Fruit fly (Drosophila melanogaster): ENCODE measurements around the gene CRIF.

CRIF gene

DNA sequence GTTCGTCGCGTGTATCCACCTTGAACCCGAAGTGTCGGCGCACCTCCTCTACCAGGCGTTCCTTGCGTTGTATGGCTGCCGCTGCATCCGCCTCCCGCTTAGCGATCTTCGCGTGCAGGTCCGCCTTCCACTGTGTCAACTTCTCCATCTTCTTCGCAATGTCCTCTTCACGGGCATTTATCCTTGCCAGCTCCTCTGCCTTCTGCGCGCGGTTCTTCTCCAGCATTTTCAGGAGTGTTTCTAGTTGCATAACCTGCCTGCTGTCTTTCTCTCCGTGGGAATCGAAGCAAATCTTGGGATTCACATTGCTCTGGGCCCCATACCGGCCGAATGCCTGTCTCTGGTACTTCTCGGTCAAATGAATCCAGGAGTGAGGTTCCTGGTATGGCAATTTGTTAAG is 444 bp downstream of the CRIF start:
- TF ChIP-seq Hr96 (GFP tag; optimal IDR thresholded peaks at IDR 0.05), result no peak
- no peak for TF ChIP-seq toe (GFP tag; optimal IDR thresholded peaks at IDR 0.05)
- no peak for TF ChIP-seq bab1 (GFP tag; optimal IDR thresholded peaks at IDR 0.05)
- no peak for TF ChIP-seq CG7045 (GFP tag; optimal IDR thresholded peaks at IDR 0.05)
- no peak for TF ChIP-seq pad (GFP tag; optimal IDR thresholded peaks at IDR 0.05)
- no peak for TF ChIP-seq CG33017 (tag; optimal IDR thresholded peaks at IDR 0.05)
- no peak for TF ChIP-seq ovo (GFP tag; optimal IDR thresholded peaks at IDR 0.05)
- no peak for TF ChIP-seq CG14711 (tag; optimal IDR thresholded peaks at IDR 0.05)
- no peak for TF ChIP-seq cic (GFP tag; optimal IDR thresholded peaks at IDR 0.05)
- no peak for TF ChIP-seq Mnt (GFP tag; optimal IDR thresholded peaks at IDR 0.05)
- no peak for TF ChIP-seq cnc (optimal IDR thresholded peaks at IDR 0.05)
- TF ChIP-seq CG5204 (GFP tag; optimal IDR thresholded peaks at IDR 0.05), result no peak
- no peak for TF ChIP-seq Clk (GFP tag; optimal IDR thresholded peaks at IDR 0.05)
- TF ChIP-seq CG1620 (GFP tag; optimal IDR thresholded peaks at IDR 0.05), result no peak
- TF ChIP-seq CG12768 (GFP tag; optimal IDR thresholded peaks at IDR 0.05), result no peak
- no peak for TF ChIP-seq kay (GFP tag; ENCODE audit: borderline replicate concordance)
- TF ChIP-seq CG7101 (tag; optimal IDR thresholded peaks at IDR 0.05), result no peak
- no peak for TF ChIP-seq tj (GFP tag; optimal IDR thresholded peaks at IDR 0.05)
- no peak for TF ChIP-seq Crg-1 (GFP tag; optimal IDR thresholded peaks at IDR 0.05)
- TF ChIP-seq CG11617 (GFP tag; optimal IDR thresholded peaks at IDR 0.05), result no peak

DNA sequence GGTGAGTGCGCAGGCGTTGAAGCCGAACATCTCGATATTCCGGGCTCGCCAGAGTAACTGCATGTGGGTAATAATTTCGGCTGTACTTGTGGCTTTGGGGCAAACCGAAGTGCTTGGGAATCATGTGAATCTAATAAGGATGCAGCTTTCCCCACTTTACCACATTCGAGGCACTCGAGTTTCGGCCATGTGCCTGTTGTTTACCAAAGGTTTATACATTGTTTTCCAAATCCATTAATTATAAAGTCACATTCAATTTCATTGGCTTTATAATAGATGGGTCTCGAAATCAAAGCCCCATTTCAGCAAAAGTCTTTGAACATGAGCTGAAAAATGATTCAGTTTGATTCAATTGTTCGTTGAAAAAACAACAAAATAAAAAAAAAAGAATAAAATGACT is 3.6 kb downstream of the CRIF start, which contains the start of gene CG7634:
Gene CG7634 (plus strand): TSS at position 301 of the 400 bp plus-strand sequence.
- TF ChIP-seq CG14711 (tag; optimal IDR thresholded peaks at IDR 0.05) (no peak), bab1 (GFP tag; optimal IDR thresholded peaks at IDR 0.05) (no peak), CG5204 (GFP tag; optimal IDR thresholded peaks at IDR 0.05) (no peak), kay (GFP tag; ENCODE audit: borderline replicate concordance) (no peak), Mnt (GFP tag; optimal IDR thresholded peaks at IDR 0.05) (no peak), cnc (optimal IDR thresholded peaks at IDR 0.05) (no peak)

DNA sequence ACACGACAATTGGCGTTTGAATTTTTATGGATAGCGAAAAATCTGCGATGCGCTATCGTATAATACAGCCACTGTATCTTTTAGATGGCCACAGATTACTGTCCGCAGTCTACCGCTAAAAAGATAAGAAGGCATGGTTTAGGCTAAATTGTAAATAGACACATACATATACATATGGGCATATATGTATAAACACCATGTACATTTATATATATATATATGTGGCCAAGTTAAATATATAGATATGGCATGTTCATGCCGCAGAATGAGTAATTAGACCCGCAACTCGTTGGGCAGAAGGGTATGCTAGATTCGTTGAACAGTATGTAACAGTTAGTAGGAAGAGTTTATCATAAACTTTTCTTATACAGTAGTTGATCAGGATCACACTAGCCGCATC is 6.6 kb downstream of the CRIF start, which contains the start of gene CapaR:
Gene CapaR (minus strand): TSS at position 101 of the 400 bp plus-strand sequence.
- no peak for TF ChIP-seq kay (GFP tag; ENCODE audit: borderline replicate concordance)
- no peak for TF ChIP-seq CG11617 (GFP tag; optimal IDR thresholded peaks at IDR 0.05)
- TF ChIP-seq cic (GFP tag; optimal IDR thresholded peaks at IDR 0.05), result no peak
- no peak for TF ChIP-seq pad (GFP tag; optimal IDR thresholded peaks at IDR 0.05)
- no peak for TF ChIP-seq Mnt (GFP tag; optimal IDR thresholded peaks at IDR 0.05)
- no peak for TF ChIP-seq CG33017 (tag; optimal IDR thresholded peaks at IDR 0.05)
- TF ChIP-seq Clk (GFP tag; optimal IDR thresholded peaks at IDR 0.05), result no peak
- no peak for TF ChIP-seq Hr96 (GFP tag; optimal IDR thresholded peaks at IDR 0.05)
- no peak for TF ChIP-seq CG7045 (GFP tag; optimal IDR thresholded peaks at IDR 0.05)
- TF ChIP-seq Crg-1 (GFP tag; optimal IDR thresholded peaks at IDR 0.05), result no peak
- TF ChIP-seq bab1 (GFP tag; optimal IDR thresholded peaks at IDR 0.05), result no peak
- TF ChIP-seq CG7101 (tag; optimal IDR thresholded peaks at IDR 0.05), result no peak
- no peak for TF ChIP-seq CG1620 (GFP tag; optimal IDR thresholded peaks at IDR 0.05)
- no peak for TF ChIP-seq CG14711 (tag; optimal IDR thresholded peaks at IDR 0.05)
- TF ChIP-seq CG12768 (GFP tag; optimal IDR thresholded peaks at IDR 0.05), result no peak
- TF ChIP-seq cnc (optimal IDR thresholded peaks at IDR 0.05), result no peak

DNA sequence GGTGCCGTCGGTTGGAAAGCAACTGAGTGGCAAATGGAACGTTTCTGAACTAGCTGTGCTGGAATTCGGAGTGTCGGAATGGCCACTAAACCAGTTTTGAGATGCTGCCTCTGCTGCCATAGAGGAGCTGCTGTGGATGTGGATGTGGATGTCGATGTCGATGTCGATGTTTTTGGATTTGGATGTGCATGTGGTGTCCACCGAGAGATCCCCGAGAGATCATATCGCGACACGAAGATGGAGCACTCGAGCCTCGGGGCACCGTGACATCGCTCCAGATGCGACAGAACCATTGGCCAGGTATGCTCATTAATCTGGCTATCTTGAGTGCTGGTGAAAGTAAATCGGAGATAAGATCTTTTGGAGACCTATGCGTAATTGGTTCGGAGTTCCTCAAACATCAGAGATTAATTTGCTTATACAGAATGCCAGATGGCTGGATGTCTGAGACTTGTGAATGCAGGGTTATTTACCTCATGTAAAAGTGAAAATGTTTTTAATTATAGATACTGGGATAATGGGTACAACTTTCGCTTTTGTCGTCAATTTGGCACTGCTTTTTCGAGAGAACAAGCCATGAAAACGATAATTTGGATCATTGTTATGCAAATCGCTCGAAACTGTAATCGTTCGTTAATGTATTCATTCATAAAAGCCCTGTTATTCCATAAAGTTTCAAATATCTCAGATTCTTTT is 10.4 kb downstream of the CRIF start, which contains the start of gene CG7173:
Gene CG7173 (minus strand): TSS at position 51 of the 696 bp plus-strand sequence.
- TF ChIP-seq CG7045 (GFP tag; optimal IDR thresholded peaks at IDR 0.05), result no peak
- TF ChIP-seq CG1620 (GFP tag; optimal IDR thresholded peaks at IDR 0.05), result no peak
- no peak for TF ChIP-seq CG5204 (GFP tag; optimal IDR thresholded peaks at IDR 0.05)
- no peak for TF ChIP-seq CG7101 (tag; optimal IDR thresholded peaks at IDR 0.05)
- TF ChIP-seq bab1 (GFP tag; optimal IDR thresholded peaks at IDR 0.05), result no peak
- no peak for TF ChIP-seq pad (GFP tag; optimal IDR thresholded peaks at IDR 0.05)
- TF ChIP-seq toe (GFP tag; optimal IDR thresholded peaks at IDR 0.05), result no peak
- no peak for TF ChIP-seq ovo (GFP tag; optimal IDR thresholded peaks at IDR 0.05)
- no peak for TF ChIP-seq CG12768 (GFP tag; optimal IDR thresholded peaks at IDR 0.05)
- no peak for TF ChIP-seq Clk (GFP tag; optimal IDR thresholded peaks at IDR 0.05)
- TF ChIP-seq Hr96 (GFP tag; optimal IDR thresholded peaks at IDR 0.05), result no peak

DNA sequence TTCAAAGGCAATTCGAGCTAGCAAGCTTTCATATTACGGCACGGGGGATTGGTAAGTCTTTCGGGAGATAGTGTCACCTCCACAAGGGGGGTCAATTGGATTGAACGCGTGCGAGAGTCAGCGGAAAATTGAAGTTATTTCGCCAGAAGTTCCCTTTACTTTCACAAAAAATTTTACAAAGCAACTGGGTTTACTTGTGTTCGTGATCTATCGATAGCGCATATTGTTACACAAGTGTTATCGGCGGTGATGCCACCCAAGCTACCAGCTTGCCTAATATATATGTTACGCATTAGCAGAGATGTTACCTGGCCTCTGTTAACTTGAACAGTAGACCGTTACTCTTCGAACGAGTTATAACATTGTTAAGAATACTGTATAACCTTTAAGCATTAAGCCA is 13.9 kb downstream of the CRIF start, which contains the start of gene Wnk:
Gene Wnk (minus strand): TSS at position 177 of the 400 bp plus-strand sequence.
- TF ChIP-seq CG14711 (tag; optimal IDR thresholded peaks at IDR 0.05), result no peak
- TF ChIP-seq CG12768 (GFP tag; optimal IDR thresholded peaks at IDR 0.05), result no peak
- no peak for TF ChIP-seq tj (GFP tag; optimal IDR thresholded peaks at IDR 0.05)
- TF ChIP-seq bab1 (GFP tag; optimal IDR thresholded peaks at IDR 0.05), result peak; percentile 50

DNA sequence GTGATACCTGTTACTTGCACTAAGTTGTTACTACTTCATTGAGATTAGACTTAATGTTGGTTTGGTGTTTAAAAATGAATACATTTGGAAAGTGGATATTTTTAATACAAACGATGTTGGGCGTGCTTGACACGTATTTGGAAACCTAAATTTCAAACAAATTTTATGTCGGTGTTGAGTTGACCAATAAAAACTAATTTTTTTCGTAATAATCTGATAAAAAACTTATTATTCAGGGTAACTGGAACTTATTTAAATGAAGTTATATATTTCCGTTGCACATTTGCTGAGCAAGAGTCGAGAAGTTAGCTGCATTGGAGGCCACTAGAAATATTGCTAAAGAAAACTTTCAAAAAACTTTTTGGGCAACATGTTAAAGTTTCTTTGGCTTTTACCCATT is 26.6 kb downstream of the CRIF start, which contains the start of gene CG33290:
Gene CG33290 (plus strand): TSS at position 301 of the 400 bp plus-strand sequence.
- TF ChIP-seq CG12768 (GFP tag; optimal IDR thresholded peaks at IDR 0.05) (no peak), kay (GFP tag; ENCODE audit: borderline replicate concordance) (peak; percentile 39)
